Worm (Caenorhabditis elegans) whole organism, mixed stage, embryonic: Measurements from ENCODE around the gene sorb-1.

Experiments
- M03D4.4 ChIP-seq: sonication (generic microtip); optimal IDR thresholded peaks from 2 replicates; lab custom pipeline; 2017; ENCODE audit warnings: mild to moderate bottlenecking, missing genetic modification characterization, missing compliant biosample characterization
- bed-3 ChIP-seq: fragments of 200-800 bp; sonication (Bioruptor generic); optimal IDR thresholded peaks from 3 replicates; lab custom pipeline; 2018; ENCODE audit warnings: mild to moderate bottlenecking, missing genetic modification characterization, moderate library complexity, missing compliant biosample characterization
- blmp-1 ChIP-seq: fragments of 150-350 bp; optimal IDR thresholded peaks from 2 replicates; lab custom pipeline; 2014; ENCODE audit warnings: missing biosample characterization, missing genetic modification characterization
- ceh-39 ChIP-seq: fragments of 150-350 bp; optimal IDR thresholded peaks from 2 replicates; lab custom pipeline; 2014; ENCODE audit warnings: missing biosample characterization, missing genetic modification characterization
- ceh-43 ChIP-seq: fragments of 200-800 bp; sonication (Bioruptor generic); optimal IDR thresholded peaks from 2 replicates; lab custom pipeline; 2018; ENCODE audit warnings: mild to moderate bottlenecking, missing genetic modification characterization, moderate library complexity, missing compliant biosample characterization
- ceh-83 ChIP-seq: fragments of 200-800 bp; sonication (Bioruptor generic); optimal IDR thresholded peaks from 2 replicates; lab custom pipeline; 2018; ENCODE audit warnings: mild to moderate bottlenecking, missing genetic modification characterization, missing compliant biosample characterization
- ces-1 ChIP-seq: fragments of 150-350 bp; optimal IDR thresholded peaks from 2 replicates; lab custom pipeline; 2014; ENCODE audit warnings: missing biosample characterization, missing genetic modification reagents, missing genetic modification characterization
- cnd-1 ChIP-seq: fragments of 200-800 bp; sonication (Bioruptor generic); optimal IDR thresholded peaks from 2 replicates; lab custom pipeline; 2018; ENCODE audit warnings: mild to moderate bottlenecking, missing genetic modification characterization, missing compliant biosample characterization
- drap-1 ChIP-seq: fragments of 200-800 bp; sonication (Bioruptor generic); optimal IDR thresholded peaks from 3 replicates; lab custom pipeline; 2018; ENCODE audit warnings: mild to moderate bottlenecking, missing genetic modification characterization, missing compliant biosample characterization
- elt-1 ChIP-seq: sonication (generic microtip); optimal IDR thresholded peaks from 2 replicates; lab custom pipeline; 2017; ENCODE audit warnings: missing genetic modification characterization, mild to moderate bottlenecking, missing compliant biosample characterization, antibody characterized with exemption, moderate library complexity, borderline replicate concordance; ENCODE audit not compliant: insufficient read depth
- elt-3 ChIP-seq: fragments of 150-350 bp; optimal IDR thresholded peaks from 2 replicates; lab custom pipeline; 2014; ENCODE audit warnings: missing biosample characterization, missing genetic modification characterization
- ham-2 ChIP-seq: fragments of 200-800 bp; sonication (Bioruptor generic); optimal IDR thresholded peaks from 2 replicates; lab custom pipeline; 2018; ENCODE audit warnings: mild to moderate bottlenecking, missing genetic modification characterization, missing compliant biosample characterization
- hlh-1 ChIP-seq: fragments of 150-350 bp; optimal IDR thresholded peaks from 2 replicates; lab custom pipeline; 2014; ENCODE audit warnings: missing biosample characterization, missing genetic modification reagents, missing genetic modification characterization
- lin-32 ChIP-seq: fragments of 200-800 bp; sonication (Bioruptor generic); optimal IDR thresholded peaks from 2 replicates; lab custom pipeline; 2018; ENCODE audit warnings: mild to moderate bottlenecking, missing genetic modification characterization, missing compliant biosample characterization
- lsy-2 ChIP-seq: fragments of 150-350 bp; optimal IDR thresholded peaks from 2 replicates; lab custom pipeline; 2014; ENCODE audit warnings: missing biosample characterization, missing genetic modification characterization
- mab-5 ChIP-seq: fragments of 150-350 bp; optimal IDR thresholded peaks from 2 replicates; lab custom pipeline; 2014; ENCODE audit warnings: missing biosample characterization, missing genetic modification characterization
- mep-1 ChIP-seq: fragments of 150-350 bp; optimal IDR thresholded peaks from 2 replicates; lab custom pipeline; 2017; ENCODE audit warnings: missing biosample characterization, missing genetic modification reagents, missing genetic modification characterization, inconsistent platforms
- mls-2 ChIP-seq: sonication (generic microtip); optimal IDR thresholded peaks from 2 replicates; lab custom pipeline; 2016; ENCODE audit warnings: mild to moderate bottlenecking, missing genetic modification characterization, moderate library complexity, missing compliant biosample characterization
- nhr-12 ChIP-seq: fragments of 150-350 bp; optimal IDR thresholded peaks from 2 replicates; lab custom pipeline; 2014; ENCODE audit warnings: missing biosample characterization, missing genetic modification characterization
- nhr-2 ChIP-seq: fragments of 150-350 bp; optimal IDR thresholded peaks from 2 replicates; lab custom pipeline; 2014; ENCODE audit warnings: missing biosample characterization, missing genetic modification characterization
- nhr-237 ChIP-seq: fragments of 150-350 bp; optimal IDR thresholded peaks from 2 replicates; lab custom pipeline; 2014; ENCODE audit warnings: missing biosample characterization, missing genetic modification characterization
- nhr-28 ChIP-seq: fragments of 150-350 bp; optimal IDR thresholded peaks from 2 replicates; lab custom pipeline; 2014; ENCODE audit warnings: missing biosample characterization, missing genetic modification characterization
- nhr-76 ChIP-seq: sonication (generic microtip); optimal IDR thresholded peaks from 2 replicates; lab custom pipeline; 2017; ENCODE audit warnings: missing biosample characterization, missing genetic modification characterization
- pha-4 ChIP-seq: fragments of 150-350 bp; optimal IDR thresholded peaks from 2 replicates; lab custom pipeline; 2018; ENCODE audit warnings: missing biosample characterization, missing genetic modification reagents, missing genetic modification characterization
- sem-2 ChIP-seq: fragments of 200-800 bp; sonication (Bioruptor generic); optimal IDR thresholded peaks from 2 replicates; lab custom pipeline; 2018; ENCODE audit warnings: mild to moderate bottlenecking, missing genetic modification characterization, missing compliant biosample characterization
- snpc-4 ChIP-seq: fragments of 150-350 bp; optimal IDR thresholded peaks from 2 replicates; lab custom pipeline; 2014; ENCODE audit warnings: missing biosample characterization, missing genetic modification characterization
- sptf-1 ChIP-seq: sonication (generic microtip); optimal IDR thresholded peaks from 2 replicates; lab custom pipeline; 2017; ENCODE audit warnings: mild to moderate bottlenecking, missing genetic modification characterization, moderate library complexity, missing compliant biosample characterization
- tbx-8 ChIP-seq: fragments of 200-800 bp; sonication (Bioruptor generic); optimal IDR thresholded peaks from 2 replicates; lab custom pipeline; 2018; ENCODE audit warnings: mild to moderate bottlenecking, missing genetic modification characterization, moderate library complexity, missing compliant biosample characterization
- unc-120 ChIP-seq: sonication (generic microtip); optimal IDR thresholded peaks from 2 replicates; lab custom pipeline; 2017; ENCODE audit warnings: missing genetic modification characterization, missing compliant biosample characterization; ENCODE audit not compliant: poor library complexity, severe bottlenecking
- unc-39 ChIP-seq: fragments of 150-350 bp; optimal IDR thresholded peaks from 2 replicates; lab custom pipeline; 2014; ENCODE audit warnings: missing biosample characterization, missing genetic modification characterization
- unc-62 ChIP-seq: fragments of 150-350 bp; optimal IDR thresholded peaks from 2 replicates; lab custom pipeline; 2014; ENCODE audit warnings: missing biosample characterization, missing genetic modification reagents, missing genetic modification characterization
- zip-8 ChIP-seq: fragments of 150-350 bp; optimal IDR thresholded peaks from 2 replicates; lab custom pipeline; 2014; ENCODE audit warnings: missing biosample characterization, missing genetic modification characterization
- ztf-11 ChIP-seq: fragments of 150-350 bp; optimal IDR thresholded peaks from 2 replicates; lab custom pipeline; 2014; ENCODE audit warnings: missing biosample characterization, missing genetic modification characterization

The sorb-1 gene

DNA sequence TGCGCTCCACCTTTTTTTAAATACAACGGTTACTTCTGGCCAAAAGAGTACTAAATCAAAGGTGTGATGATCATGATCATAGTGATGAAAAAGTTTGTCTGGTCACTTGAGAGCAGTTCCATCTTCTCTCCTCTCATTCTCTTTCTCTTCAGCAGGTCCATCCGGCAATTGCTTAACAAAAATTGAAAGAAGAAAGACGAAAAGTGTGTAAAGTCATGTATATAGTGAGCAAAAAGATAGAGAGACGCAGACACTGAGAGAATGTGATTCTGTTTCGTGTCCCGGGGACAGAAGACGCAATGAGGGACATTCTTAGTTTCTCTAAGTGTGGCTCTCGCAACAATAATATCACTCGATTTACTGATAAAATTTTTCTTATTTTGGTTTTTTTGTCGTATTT lies 1.3 kb upstream of the sorb-1 start:
- TF ChIP-seq ceh-43 (no peak), nhr-28 (tag; lab: Kevin White, UChicago) (no peak), hlh-1 (tag; lab: Kevin White, UChicago) (peak; percentile 45), snpc-4 (tag; lab: Kevin White, UChicago) (no peak), unc-120 (tag; lab: Kevin White, UChicago) (peak; percentile 8), mep-1 (tag; lab: Kevin White, UChicago) (no peak), nhr-2 (tag; lab: Kevin White, UChicago) (no peak), pha-4 (no peak), nhr-76 (tag; lab: Kevin White, UChicago) (no peak), blmp-1 (no peak), cnd-1 (tag; lab: Kevin White, UChicago) (no peak), mab-5 (no peak), zip-8 (tag; lab: Kevin White, UChicago) (no peak), nhr-237 (no peak)

DNA sequence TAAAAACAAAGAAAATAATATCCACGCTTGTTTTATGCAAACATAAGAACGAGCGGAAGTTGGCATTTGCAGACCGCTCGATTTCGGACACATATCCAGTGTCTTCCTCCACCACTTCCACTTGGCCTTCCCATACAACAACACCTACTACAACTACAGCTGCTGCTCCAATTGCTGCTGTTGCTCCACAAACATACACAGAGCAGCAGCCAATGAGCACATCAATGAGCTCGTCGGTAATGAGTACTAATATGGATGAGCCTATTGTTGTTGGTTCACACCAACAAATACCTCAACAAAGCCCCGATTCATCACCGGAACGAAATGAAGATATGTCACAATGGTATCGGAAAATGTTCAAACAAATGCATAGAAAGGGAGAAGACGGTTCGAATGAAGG lies 5.5 kb downstream of the sorb-1 start:
- TF ChIP-seq cnd-1 (tag; lab: Kevin White, UChicago) (no peak), hlh-1 (tag; lab: Kevin White, UChicago) (no peak), M03D4.4 (no peak), tbx-8 (GFP tag; lab: Kevin White, UChicago) (no peak), ces-1 (GFP tag; lab: Kevin White, UChicago) (no peak), ceh-39 (tag; lab: Kevin White, UChicago) (no peak), lin-32 (no peak), ham-2 (GFP tag; lab: Kevin White, UChicago) (no peak), sptf-1 (tag; lab: Kevin White, UChicago) (no peak), mls-2 (tag; lab: Kevin White, UChicago) (no peak), ceh-83 (GFP tag; lab: Kevin White, UChicago) (no peak), zip-8 (tag; lab: Kevin White, UChicago) (no peak), nhr-28 (tag; lab: Kevin White, UChicago) (no peak)

DNA sequence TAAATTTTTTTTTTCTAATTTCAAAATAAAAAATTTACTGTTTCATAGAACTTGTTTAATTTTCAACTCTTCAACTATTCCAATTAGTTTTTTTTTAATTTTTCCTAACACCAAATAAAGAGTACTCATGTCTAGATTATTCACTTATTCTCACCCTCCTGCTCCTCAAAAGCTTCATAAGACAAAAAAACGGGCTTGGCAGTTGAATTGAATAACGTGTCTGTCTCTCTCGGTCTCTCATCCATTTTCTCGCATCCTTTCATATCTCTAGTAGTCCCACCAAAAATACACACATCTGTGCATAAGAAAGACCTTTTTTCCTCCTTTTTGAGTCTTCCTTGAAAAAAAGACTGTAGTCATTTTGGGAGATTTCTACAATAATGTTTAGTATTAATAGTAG lies 13.3 kb downstream of the sorb-1 start:
- TF ChIP-seq ces-1 (GFP tag; lab: Kevin White, UChicago) (peak; percentile 88), lin-32 (no peak)

DNA sequence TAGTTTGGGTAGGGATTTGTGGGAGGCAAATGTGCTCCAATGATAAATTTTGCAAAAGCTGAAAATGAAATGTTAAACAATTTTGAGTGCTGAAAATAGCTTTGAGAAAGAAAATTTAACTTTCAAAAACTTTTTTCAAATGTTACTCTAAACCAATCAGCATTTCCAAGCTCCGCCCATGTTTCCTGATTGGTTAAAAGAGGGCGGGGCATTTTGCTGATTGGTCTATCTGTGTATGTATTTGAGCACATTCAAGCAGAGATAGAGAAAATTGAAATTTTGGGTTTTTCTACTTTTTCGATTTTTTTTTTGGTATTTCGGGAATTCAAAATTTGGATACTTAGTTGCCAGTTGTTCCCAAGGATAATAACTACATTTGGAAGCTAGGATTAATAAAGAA lies 14.6 kb downstream of the sorb-1 start:
- TF ChIP-seq mab-5: no peak

DNA sequence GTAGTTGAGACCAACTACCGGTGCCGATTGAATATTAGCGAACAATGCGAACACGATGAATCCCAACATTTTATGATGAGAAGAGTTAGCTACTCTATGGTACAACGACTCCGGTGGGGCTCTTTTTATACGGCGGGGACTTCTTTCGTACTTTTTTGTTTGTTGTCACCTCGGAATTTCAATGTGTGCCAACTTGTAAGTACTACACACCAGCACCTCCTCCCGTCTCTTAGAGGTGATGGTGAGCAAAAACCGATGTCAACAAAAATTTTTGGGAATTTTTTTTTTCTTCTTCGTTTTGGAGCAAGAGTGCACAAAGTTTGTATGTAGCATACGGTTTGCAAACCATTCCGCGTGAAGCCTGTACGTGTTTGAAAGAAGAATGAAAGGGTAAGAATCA lies 24.4 kb downstream of the sorb-1 start, which contains the start of gene Y45F10D.2:
Gene Y45F10D.2 (minus strand): TSS at position 101 of the 400 bp plus-strand sequence.
- TF ChIP-seq drap-1 (GFP tag; lab: Kevin White, UChicago) (no peak), M03D4.4 (no peak), nhr-28 (tag; lab: Kevin White, UChicago) (no peak), nhr-12 (tag; lab: Kevin White, UChicago) (no peak), ceh-39 (tag; lab: Kevin White, UChicago) (no peak), blmp-1 (no peak), lin-32 (no peak)

DNA sequence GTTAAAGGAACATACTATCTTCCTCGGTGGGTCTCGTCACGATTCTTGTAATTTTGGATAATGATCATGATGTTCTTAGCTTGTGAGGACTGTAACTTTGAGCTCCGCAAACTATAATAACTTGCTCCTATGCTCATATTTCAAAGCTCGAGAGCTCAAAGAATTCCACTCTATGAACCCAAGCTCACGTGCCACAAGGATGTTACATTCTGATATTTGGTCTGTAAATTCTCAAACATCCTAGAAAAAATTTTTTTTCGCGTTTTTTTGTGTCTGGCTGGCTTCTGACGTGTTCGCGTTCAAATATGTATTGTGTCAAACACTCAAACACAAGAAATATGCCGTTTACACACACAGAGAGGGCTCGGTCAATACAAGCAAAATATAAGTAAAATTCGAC lies 26.0 kb downstream of the sorb-1 start, which contains the start of gene Y45F10D.16:
Gene Y45F10D.16 (plus strand): TSS at position 301 of the 400 bp plus-strand sequence.
- TF ChIP-seq zip-8 (tag; lab: Kevin White, UChicago): no peak
- TF ChIP-seq elt-1 (tag; lab: Kevin White, UChicago): no peak
- no peak for TF ChIP-seq nhr-12 (tag; lab: Kevin White, UChicago)
- no peak for TF ChIP-seq pha-4
- TF ChIP-seq nhr-2 (tag; lab: Kevin White, UChicago): no peak
- no peak for TF ChIP-seq bed-3 (GFP tag; lab: Kevin White, UChicago)

DNA sequence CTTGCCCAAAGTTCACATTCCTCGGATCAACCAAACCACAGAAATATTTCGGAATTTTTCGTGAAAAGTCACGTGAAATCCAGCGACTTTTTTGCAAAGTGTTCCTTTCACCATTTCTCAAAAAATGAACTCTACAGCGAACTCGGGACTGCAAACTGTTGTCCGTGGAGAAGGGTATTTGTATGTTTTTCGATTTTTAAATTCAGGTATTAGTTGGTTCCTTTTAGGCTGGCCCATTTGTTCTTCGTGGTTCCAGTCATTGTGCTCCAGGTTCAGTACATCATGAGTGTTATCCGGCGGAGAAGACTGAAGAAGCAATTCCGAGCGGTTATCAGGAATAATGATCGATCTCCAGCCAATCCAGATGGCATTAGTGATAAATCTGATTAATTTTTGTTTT lies 26.6 kb downstream of the sorb-1 start:
- no peak for TF ChIP-seq unc-62 (GFP tag; lab: Kevin White, UChicago)
- no peak for TF ChIP-seq ceh-39 (tag; lab: Kevin White, UChicago)
- TF ChIP-seq tbx-8 (GFP tag; lab: Kevin White, UChicago): no peak
- TF ChIP-seq elt-3 (tag; lab: Kevin White, UChicago): no peak
- no peak for TF ChIP-seq mab-5
- TF ChIP-seq mls-2 (tag; lab: Kevin White, UChicago): no peak
- TF ChIP-seq nhr-237: no peak
- no peak for TF ChIP-seq nhr-76 (tag; lab: Kevin White, UChicago)
- TF ChIP-seq ham-2 (GFP tag; lab: Kevin White, UChicago): no peak
- TF ChIP-seq lsy-2 (tag; lab: Kevin White, UChicago): no peak
- TF ChIP-seq ceh-43: no peak
- no peak for TF ChIP-seq sem-2 (GFP tag; lab: Kevin White, UChicago)
- no peak for TF ChIP-seq zip-8 (tag; lab: Kevin White, UChicago)
- TF ChIP-seq unc-39 (tag; lab: Kevin White, UChicago): no peak
- TF ChIP-seq cnd-1 (tag; lab: Kevin White, UChicago): no peak
- TF ChIP-seq ztf-11: no peak
